Worm (Caenorhabditis elegans) whole organism, early embryonic: ENCODE results near the gene itsn-1.

Experiments used
- B0310.2 ChIP-seq: sonication (generic microtip); optimal IDR thresholded peaks from 2 replicates; lab custom pipeline; 2016; ENCODE audit warnings: mild to moderate bottlenecking, missing genetic modification characterization, missing compliant biosample characterization
- aly-1 ChIP-seq: sonication (generic microtip); optimal IDR thresholded peaks from 2 replicates; lab custom pipeline; 2016; ENCODE audit warnings: missing genetic modification characterization, missing compliant biosample characterization
- ama-1 ChIP-seq: fragments of 150-350 bp; optimal IDR thresholded peaks from 2 replicates; lab custom pipeline; 2014
- ceh-36 ChIP-seq: sonication (generic microtip); optimal IDR thresholded peaks from 2 replicates; lab custom pipeline; 2016; ENCODE audit warnings: missing genetic modification characterization, inconsistent platforms, missing compliant biosample characterization
- ets-7 ChIP-seq: sonication (generic microtip); optimal IDR thresholded peaks from 2 replicates; lab custom pipeline; 2016; ENCODE audit warnings: missing genotype, missing genetic modification characterization, missing compliant biosample characterization
- flt-1 ChIP-seq: fragments of 200-800 bp; sonication (Bioruptor generic); IDR thresholded peaks from 2 replicates; pipeline ENCODE4 v1.3.6; 2022; ENCODE audit warnings: missing genetic modification characterization, missing compliant biosample characterization
- hmbx-1 ChIP-seq: sonication (generic microtip); optimal IDR thresholded peaks from 2 replicates; lab custom pipeline; 2016; ENCODE audit warnings: mild to moderate bottlenecking, missing genetic modification characterization, missing compliant biosample characterization
- hnd-1 ChIP-seq: sonication (generic microtip); optimal IDR thresholded peaks from 2 replicates; lab custom pipeline; 2016; ENCODE audit warnings: missing genetic modification characterization, missing compliant biosample characterization
- scrt-1 ChIP-seq: fragments of 200-800 bp; sonication (Bioruptor generic); IDR thresholded peaks from 2 replicates; pipeline ENCODE4 v1.3.6; 2022; ENCODE audit warnings: missing genetic modification characterization, missing compliant biosample characterization
- sea-1 ChIP-seq: fragments of 200-800 bp; sonication (Bioruptor generic); conservative IDR thresholded peaks from 2 replicates; pipeline ENCODE4 v1.3.6; 2022; ENCODE audit warnings: missing genetic modification characterization, missing compliant biosample characterization
- tbx-37 ChIP-seq: fragments of 200-800 bp; sonication (Bioruptor generic); conservative IDR thresholded peaks from 2 replicates; pipeline ENCODE4 v1.3.6; 2022; ENCODE audit warnings: missing genetic modification reagents, missing genetic modification characterization, missing compliant biosample characterization
- tra-4 ChIP-seq: sonication (generic microtip); optimal IDR thresholded peaks from 2 replicates; lab custom pipeline; 2017; ENCODE audit warnings: missing genetic modification characterization, missing compliant biosample characterization

DNA sequence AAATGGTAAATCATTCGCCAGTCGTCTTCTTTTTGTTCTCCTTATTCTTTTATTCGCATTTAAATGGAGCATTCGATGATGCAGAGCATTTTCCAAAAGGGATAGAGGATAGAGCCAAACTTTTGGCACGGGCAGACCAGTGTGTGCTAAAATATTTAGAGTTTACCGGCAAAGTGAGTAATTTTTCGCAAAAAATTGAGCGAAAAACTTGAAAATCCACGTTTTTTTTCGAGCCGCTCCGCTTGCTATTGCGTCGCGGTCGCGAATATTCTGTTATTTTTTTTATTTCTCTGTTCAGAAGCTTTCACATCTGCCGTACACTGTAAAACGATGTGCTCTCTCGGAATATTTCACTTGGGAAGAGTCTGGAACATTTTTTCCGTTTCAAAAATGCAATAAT lies 30.6 kb upstream of the itsn-1 start, which contains the start of gene Y116A8C.43:
- TF ChIP-seq hnd-1 (tag; lab: Kevin White, UChicago) (no peak), ama-1 (lab: Kevin White, UChicago) (peak; percentile 64), hmbx-1 (tag; lab: Kevin White, UChicago) (no peak), tbx-37 (GFP tag; lab: Robert Waterston, UW) (no peak), sea-1 (GFP tag; lab: Robert Waterston, UW) (no peak), aly-1 (tag; lab: Kevin White, UChicago) (no peak), scrt-1 (GFP tag; lab: Robert Waterston, UW) (no peak), B0310.2 (tag; lab: Kevin White, UChicago) (no peak), ets-7 (tag; lab: Kevin White, UChicago) (no peak), flt-1 (GFP tag; lab: Robert Waterston, UW) (no peak), ceh-36 (tag; lab: Kevin White, UChicago) (no peak), tra-4 (tag; lab: Kevin White, UChicago) (no peak)
